Worm (Caenorhabditis elegans) whole organism, L3 larva: ENCODE results near the gene Y66D12A.7.

Source experiments
- R02D3.7 ChIP-seq: fragments of 150-350 bp; optimal IDR thresholded peaks from 2 replicates; lab custom pipeline; 2014; ENCODE audit warnings: missing biosample characterization, missing genetic modification characterization
- ZK546.5 ChIP-seq: sonication (generic microtip); optimal IDR thresholded peaks from 2 replicates; lab custom pipeline; 2017; ENCODE audit warnings: missing biosample characterization, missing genetic modification characterization
- aly-2 ChIP-seq: fragments of 150-350 bp; optimal IDR thresholded peaks from 2 replicates; lab custom pipeline; 2014; ENCODE audit warnings: missing biosample characterization, missing genetic modification characterization
- ama-1 ChIP-seq: fragments of 150-350 bp; optimal IDR thresholded peaks from 2 replicates; lab custom pipeline; 2018
- ceh-16 ChIP-seq: sonication (generic microtip); optimal IDR thresholded peaks from 2 replicates; lab custom pipeline; 2017; ENCODE audit warnings: missing biosample characterization, missing genetic modification characterization
- ceh-28 ChIP-seq: fragments of 150-350 bp; optimal IDR thresholded peaks from 2 replicates; lab custom pipeline; 2014; ENCODE audit warnings: missing biosample characterization, missing genetic modification reagents, missing genetic modification characterization
- ceh-82 ChIP-seq: fragments of 150-350 bp; optimal IDR thresholded peaks from 2 replicates; lab custom pipeline; 2014; ENCODE audit warnings: missing biosample characterization, missing genetic modification characterization
- ceh-9 ChIP-seq: sonication (generic microtip); optimal IDR thresholded peaks from 2 replicates; lab custom pipeline; 2018; ENCODE audit warnings: missing biosample characterization, missing genetic modification characterization
- egl-27 ChIP-seq: sonication (generic microtip); optimal IDR thresholded peaks from 4 replicates; lab custom pipeline; 2017; ENCODE audit warnings: missing biosample characterization, missing genetic modification reagents, missing genetic modification characterization
- egl-5 ChIP-seq: fragments of 150-350 bp; optimal IDR thresholded peaks from 2 replicates; lab custom pipeline; 2017; ENCODE audit warnings: missing biosample characterization, missing genetic modification reagents, missing genetic modification characterization, inconsistent platforms
- elt-2 ChIP-seq: sonication (generic microtip); optimal IDR thresholded peaks from 2 replicates; lab custom pipeline; 2016; ENCODE audit warnings: missing genetic modification reagents, mild to moderate bottlenecking, missing genetic modification characterization, missing compliant biosample characterization
- fkh-10 ChIP-seq: sonication (generic microtip); optimal IDR thresholded peaks from 2 replicates; lab custom pipeline; 2017; ENCODE audit warnings: missing biosample characterization, missing genetic modification reagents, missing genetic modification characterization
- hmg-11 ChIP-seq: sonication (generic microtip); optimal IDR thresholded peaks from 2 replicates; lab custom pipeline; 2016; ENCODE audit warnings: missing genetic modification characterization, missing compliant biosample characterization
- jun-1 ChIP-seq: fragments of 150-350 bp; optimal IDR thresholded peaks from 2 replicates; lab custom pipeline; 2014; ENCODE audit warnings: missing biosample characterization, missing genetic modification reagents, missing genetic modification characterization
- lin-39 ChIP-seq: fragments of 150-350 bp; optimal IDR thresholded peaks from 2 replicates; lab custom pipeline; 2018; ENCODE audit warnings: missing biosample characterization, missing genetic modification reagents, missing genetic modification characterization
- mml-1 ChIP-seq: fragments of 150-350 bp; sonication (generic microtip); optimal IDR thresholded peaks from 3 replicates; lab custom pipeline; 2014; ENCODE audit warnings: missing biosample characterization, missing genetic modification characterization
- nhr-12 ChIP-seq: fragments of 150-350 bp; optimal IDR thresholded peaks from 2 replicates; lab custom pipeline; 2014; ENCODE audit warnings: missing biosample characterization, missing genetic modification characterization
- nhr-23 ChIP-seq: fragments of 150-350 bp; optimal IDR thresholded peaks from 2 replicates; lab custom pipeline; 2014; ENCODE audit warnings: missing biosample characterization, missing genetic modification reagents, missing genetic modification characterization
- nhr-237 ChIP-seq: fragments of 150-350 bp; optimal IDR thresholded peaks from 2 replicates; lab custom pipeline; 2014; ENCODE audit warnings: missing biosample characterization, missing genetic modification characterization
- nhr-25 ChIP-seq: sonication (generic microtip); optimal IDR thresholded peaks from 2 replicates; lab custom pipeline; 2017; ENCODE audit warnings: missing biosample characterization, missing genetic modification characterization
- nhr-28 ChIP-seq: fragments of 150-350 bp; optimal IDR thresholded peaks from 2 replicates; lab custom pipeline; 2014; ENCODE audit warnings: missing biosample characterization, missing genetic modification characterization
- nhr-76 ChIP-seq: fragments of 150-350 bp; sonication (generic microtip); optimal IDR thresholded peaks from 5 replicates; lab custom pipeline; 2014; ENCODE audit warnings: missing biosample characterization, missing genetic modification characterization
- nhr-77 ChIP-seq: fragments of 150-350 bp; optimal IDR thresholded peaks from 2 replicates; lab custom pipeline; 2014; ENCODE audit warnings: missing biosample characterization, missing genetic modification characterization
- pha-4 ChIP-seq: fragments of 150-350 bp; optimal IDR thresholded peaks from 2 replicates; lab custom pipeline; 2014; ENCODE audit warnings: missing biosample characterization, missing genetic modification reagents, missing genetic modification characterization
- pqm-1 ChIP-seq: fragments of 150-350 bp; optimal IDR thresholded peaks from 2 replicates; lab custom pipeline; 2017; ENCODE audit warnings: missing biosample characterization, missing genetic modification characterization, inconsistent platforms
- sea-2 ChIP-seq: fragments of 150-350 bp; sonication (generic microtip); optimal IDR thresholded peaks from 4 replicates; lab custom pipeline; 2014; ENCODE audit warnings: missing biosample characterization, missing genetic modification reagents, missing genetic modification characterization
- tbx-2 ChIP-seq: sonication (generic microtip); optimal IDR thresholded peaks from 2 replicates; lab custom pipeline; 2016; ENCODE audit warnings: mild to moderate bottlenecking, missing genetic modification characterization, missing compliant biosample characterization
- unc-62 ChIP-seq: fragments of 150-350 bp; sonication (generic microtip); optimal IDR thresholded peaks from 4 replicates; lab custom pipeline; 2014; ENCODE audit warnings: missing biosample characterization, missing genetic modification reagents, missing genetic modification characterization
- zag-1 ChIP-seq: fragments of 150-350 bp; optimal IDR thresholded peaks from 2 replicates; lab custom pipeline; 2014; ENCODE audit warnings: missing biosample characterization, missing genetic modification characterization
- ztf-11 ChIP-seq: fragments of 150-350 bp; optimal IDR thresholded peaks from 2 replicates; lab custom pipeline; 2014; ENCODE audit warnings: missing biosample characterization, missing genetic modification characterization
- ztf-4 ChIP-seq: fragments of 150-350 bp; optimal IDR thresholded peaks from 2 replicates; lab custom pipeline; 2014; ENCODE audit warnings: missing biosample characterization, missing genetic modification characterization

Gene Y66D12A.7

ce11 chrIII:11615802-11616201 is 35.5 kb upstream of the Y66D12A.7 start:
- TF ChIP-seq hmg-11 (tag; lab: Kevin White, UChicago) = no peak
- TF ChIP-seq, all 47 proteins: peak for 0

- TF ChIP-seq nhr-76 (no peak), ceh-28 (tag; lab: Kevin White, UChicago) (peak; percentile 99), ztf-11 (tag; lab: Kevin White, UChicago) (no peak), sea-2 (no peak), zag-1 (tag; lab: Kevin White, UChicago) (no peak), egl-5 (no peak)
Observed at ce11 chrIII:11614874-11615273, 34.6 kb upstream of the Y66D12A.7 start.

- peak; percentile 99 for TF ChIP-seq ceh-28 (tag; lab: Kevin White, UChicago)
Observed at ce11 chrIII:11614325-11614724, 34.0 kb upstream of the Y66D12A.7 start.

- TF ChIP-seq aly-2 (tag; lab: Kevin White, UChicago) = no peak
- no peak for TF ChIP-seq tbx-2 (tag; lab: Kevin White, UChicago)
- no peak for TF ChIP-seq ceh-28 (tag; lab: Kevin White, UChicago)
- TF ChIP-seq ceh-9 (tag; lab: Kevin White, UChicago) = no peak
- no peak for TF ChIP-seq ceh-82 (tag; lab: Kevin White, UChicago)
- TF ChIP-seq nhr-25 (tag; lab: Kevin White, UChicago) = no peak
- TF ChIP-seq nhr-77 = no peak
- no peak for TF ChIP-seq mml-1 (tag; lab: Kevin White, UChicago)
- TF ChIP-seq nhr-237 (tag; lab: Kevin White, UChicago) = no peak
- TF ChIP-seq hmg-11 (tag; lab: Kevin White, UChicago) = no peak
- TF ChIP-seq egl-27 (tag; lab: Kevin White, UChicago) = no peak
- no peak for TF ChIP-seq unc-62
- no peak for TF ChIP-seq fkh-10 (GFP tag; lab: Kevin White, UChicago)
- TF ChIP-seq ZK546.5 (tag; lab: Kevin White, UChicago) = no peak
Observed at ce11 chrIII:11612371-11612770, 32.1 kb upstream of the Y66D12A.7 start, which contains the start of the genes Y66A7A.9 and Y66A7A.4. Y66A7A.9 (minus strand) TSS chrIII:11612471. Y66A7A.4 (plus strand) TSS chrIII:11612607.

ce11 chrIII:11611618-11612247 is 31.5 kb upstream of the Y66D12A.7 start:
- TF ChIP-seq pha-4 (tag; lab: Kevin White, UChicago) (no peak), ceh-9 (tag; lab: Kevin White, UChicago) (no peak), ZK546.5 (tag; lab: Kevin White, UChicago) (no peak), ceh-16 (tag; lab: Kevin White, UChicago) (no peak), nhr-12 (no peak), nhr-28 (no peak), fkh-10 (GFP tag; lab: Kevin White, UChicago) (no peak), ztf-11 (tag; lab: Kevin White, UChicago) (no peak), nhr-76 (no peak), lin-39 (tag; lab: Kevin White, UChicago) (no peak), jun-1 (tag; lab: Kevin White, UChicago) (no peak), egl-27 (tag; lab: Kevin White, UChicago) (no peak), ceh-28 (tag; lab: Kevin White, UChicago) (no peak), ama-1 (lab: Kevin White, UChicago) (no peak), unc-62 (no peak), elt-2 (no peak), nhr-23 (tag; lab: Kevin White, UChicago) (no peak)
- TF ChIP-seq, all 47 proteins: peak for 0

- no peak for TF ChIP-seq mml-1 (tag; lab: Kevin White, UChicago)
- TF ChIP-seq nhr-237 (tag; lab: Kevin White, UChicago) = no peak
- TF ChIP-seq pqm-1 (tag; lab: Kevin White, UChicago) = no peak
- TF ChIP-seq ztf-4 (tag; lab: Kevin White, UChicago) = no peak
- TF ChIP-seq ama-1 (lab: Kevin White, UChicago) = no peak
- no peak for TF ChIP-seq egl-5
- no peak for TF ChIP-seq lin-39 (tag; lab: Kevin White, UChicago)
- no peak for TF ChIP-seq pha-4 (tag; lab: Kevin White, UChicago)
- TF ChIP-seq R02D3.7 (tag; lab: Kevin White, UChicago) = no peak
Observed at ce11 chrIII:11609568-11609967, 29.3 kb upstream of the Y66D12A.7 start, which contains the start of gene Y66D12A.30. Y66D12A.30 (plus strand) TSS chrIII:11609868.
